Fruit fly (Drosophila melanogaster) whole organism, embryonic: ENCODE data around the gene CG7611.

Source experiments
- Adf1 ChIP-seq: fragments of 200-800 bp; sonication (Bioruptor generic); IDR thresholded peaks from 2 replicates; pipeline ENCODE4 v1.3.6; 2022; ENCODE audit warnings: missing biosample characterization, missing genetic modification characterization
- Bteb2 ChIP-seq: fragments of 200-800 bp; sonication (Bioruptor generic); optimal IDR thresholded peaks from 2 replicates; lab custom pipeline; 2016; ENCODE audit warnings: missing biosample characterization, missing genetic modification characterization
- CG10321 ChIP-seq: fragments of 200-800 bp; sonication (Bioruptor generic); IDR thresholded peaks from 2 replicates; pipeline ENCODE4 v1.3.6; 2022; ENCODE audit warnings: missing biosample characterization, missing genetic modification characterization
- CG10462 ChIP-seq: fragments of 200-800 bp; sonication (Bioruptor generic); optimal IDR thresholded peaks from 2 replicates; lab custom pipeline; 2016; ENCODE audit warnings: missing biosample characterization, missing genetic modification characterization
- CG12236 ChIP-seq: fragments of 200-800 bp; sonication (Bioruptor generic); optimal IDR thresholded peaks from 2 replicates; lab custom pipeline; 2016; ENCODE audit warnings: missing biosample characterization, missing genetic modification characterization
- CG15011 ChIP-seq: fragments of 200-800 bp; sonication (Bioruptor generic); optimal IDR thresholded peaks from 3 replicates; lab custom pipeline; 2018; ENCODE audit warnings: missing biosample characterization, mild to moderate bottlenecking, missing genetic modification characterization
- CG15479 ChIP-seq: fragments of 200-800 bp; sonication (Bioruptor generic); optimal IDR thresholded peaks from 3 replicates; lab custom pipeline; 2019; ENCODE audit warnings: missing biosample characterization, mild to moderate bottlenecking, missing genetic modification characterization, moderate library complexity
- CG15514 ChIP-seq: fragments of 200-800 bp; sonication (Bioruptor generic); optimal IDR thresholded peaks from 3 replicates; lab custom pipeline; 2017; ENCODE audit warnings: missing biosample characterization, missing genetic modification characterization, mild to moderate bottlenecking, moderate library complexity, missing genetic modification reagents
- CG1832 ChIP-seq: fragments of 200-800 bp; sonication (Bioruptor generic); optimal IDR thresholded peaks from 2 replicates; lab custom pipeline; 2017; ENCODE audit warnings: missing biosample characterization, mild to moderate bottlenecking, missing genetic modification characterization, inconsistent platforms
- CG18599 ChIP-seq: fragments of 200-800 bp; sonication (Bioruptor generic); optimal IDR thresholded peaks from 3 replicates; lab custom pipeline; 2017; ENCODE audit warnings: missing biosample characterization, missing genetic modification characterization, mild to moderate bottlenecking, moderate library complexity, missing genetic modification reagents
- CG4707 ChIP-seq: fragments of 200-800 bp; sonication (Bioruptor generic); optimal IDR thresholded peaks from 2 replicates; lab custom pipeline; 2018; ENCODE audit warnings: missing biosample characterization, mild to moderate bottlenecking, missing genetic modification characterization, moderate library complexity
- CG5953 ChIP-seq: fragments of 200-800 bp; sonication (Bioruptor generic); IDR thresholded peaks from 2 replicates; pipeline ENCODE4 v1.3.6; 2022; ENCODE audit warnings: missing biosample characterization, missing genetic modification characterization
- CG7745 ChIP-seq: fragments of 200-800 bp; sonication (Bioruptor generic); optimal IDR thresholded peaks from 2 replicates; lab custom pipeline; 2018; ENCODE audit warnings: missing biosample characterization, mild to moderate bottlenecking, missing genetic modification characterization, moderate library complexity
- CG8388 ChIP-seq: fragments of 200-800 bp; sonication (Bioruptor generic); optimal IDR thresholded peaks from 2 replicates; lab custom pipeline; 2019; ENCODE audit warnings: missing biosample characterization, mild to moderate bottlenecking, missing genetic modification characterization, moderate library complexity
- CG8765 ChIP-seq: fragments of 200-800 bp; sonication (Bioruptor generic); IDR thresholded peaks from 2 replicates; pipeline ENCODE4 v1.3.6; 2022; ENCODE audit warnings: missing biosample characterization, missing genetic modification characterization
- CG9437 ChIP-seq: fragments of 200-800 bp; sonication (Bioruptor generic); optimal IDR thresholded peaks from 2 replicates; lab custom pipeline; 2018; ENCODE audit warnings: missing biosample characterization, mild to moderate bottlenecking, missing genetic modification characterization
- CG9817 ChIP-seq: fragments of 200-800 bp; sonication (Bioruptor generic); optimal IDR thresholded peaks from 2 replicates; lab custom pipeline; 2018; ENCODE audit warnings: missing biosample characterization, mild to moderate bottlenecking, missing genetic modification characterization, moderate library complexity
- CrebB ChIP-seq: fragments of 200-800 bp; sonication (Bioruptor generic); optimal IDR thresholded peaks from 3 replicates; lab custom pipeline; 2018; ENCODE audit warnings: missing biosample characterization, mild to moderate bottlenecking, missing genetic modification characterization
- D ChIP-seq, 2 experiments: fragments of 200-800 bp in 1 of 2; fragments of >200 bp in 1 of 2; sonication (Bioruptor generic) in 1 of 2; optimal IDR thresholded peaks; 2 replicates in 1 of 2; 3 replicates in 1 of 2; lab custom pipeline; 2017; ENCODE audit warnings: mild to moderate bottlenecking in 1 of 2, missing biosample characterization in 1 of 2, missing genetic modification characterization in 1 of 2, missing genetic modification reagents in 1 of 2
- Dll ChIP-seq: fragments of 200-800 bp; sonication (Bioruptor generic); IDR thresholded peaks from 4 replicates; pipeline ENCODE4 v1.3.6; 2022; ENCODE audit warnings: missing biosample characterization, missing genetic modification characterization; ENCODE audit not compliant: partially characterized antibody
- E2f1 ChIP-seq: fragments of 200-800 bp; sonication (Bioruptor generic); IDR thresholded peaks from 2 replicates; pipeline ENCODE4 v1.3.6; 2022; ENCODE audit warnings: missing biosample characterization, missing genetic modification characterization
- Ets65A ChIP-seq: fragments of 200-800 bp; sonication (Bioruptor generic); peaks from one replicate; lab custom pipeline; 2016; ENCODE audit warnings: missing biosample characterization, missing genetic modification characterization
- HHEX ChIP-seq: fragments of 200-800 bp; sonication (Bioruptor generic); optimal IDR thresholded peaks from 3 replicates; lab custom pipeline; 2017; ENCODE audit warnings: missing biosample characterization, mild to moderate bottlenecking, missing genetic modification characterization, missing genetic modification reagents
- HLHmδ ChIP-seq: fragments of 200-800 bp; sonication (Bioruptor generic); optimal IDR thresholded peaks from 2 replicates; lab custom pipeline; 2018; ENCODE audit warnings: missing biosample characterization, mild to moderate bottlenecking, missing genetic modification characterization, moderate library complexity
- Hmr ChIP-seq: fragments of 200-800 bp; sonication (Bioruptor generic); optimal IDR thresholded peaks from 3 replicates; lab custom pipeline; 2017; ENCODE audit warnings: mild to moderate bottlenecking, missing biosample characterization, missing genetic modification reagents, missing genetic modification characterization
- Med ChIP-seq: fragments of 200-800 bp; sonication (Bioruptor generic); peaks from one replicate; lab custom pipeline; 2016; ENCODE audit warnings: missing biosample characterization, missing genetic modification characterization, mild to moderate bottlenecking, inconsistent platforms, moderate library complexity
- Neu2 ChIP-seq: fragments of 200-800 bp; sonication (Bioruptor generic); optimal IDR thresholded peaks from 3 replicates; lab custom pipeline; 2016; ENCODE audit warnings: missing biosample characterization, missing genetic modification characterization, borderline replicate concordance
- Xrp1 ChIP-seq: fragments of 200-800 bp; sonication (Bioruptor generic); IDR thresholded peaks from 2 replicates; pipeline ENCODE4 v1.3.6; 2022; ENCODE audit warnings: missing biosample characterization, missing genetic modification characterization
- YL-1 ChIP-seq: fragments of 200-800 bp; sonication (Bioruptor generic); optimal IDR thresholded peaks from 3 replicates; lab custom pipeline; 2017; ENCODE audit warnings: missing biosample characterization, mild to moderate bottlenecking, missing genetic modification characterization
- amos ChIP-seq: fragments of 200-800 bp; sonication (Bioruptor generic); IDR thresholded peaks from 2 replicates; pipeline ENCODE4 v1.3.6; 2022; ENCODE audit warnings: missing biosample characterization, missing genetic modification characterization; ENCODE audit not compliant: partially characterized antibody
- ap ChIP-seq: fragments of 200-800 bp; sonication (Bioruptor generic); IDR thresholded peaks from 2 replicates; pipeline ENCODE4 v1.3.6; 2022; ENCODE audit warnings: missing biosample characterization, missing genetic modification characterization
- az2 ChIP-seq: fragments of 200-800 bp; sonication (Bioruptor generic); optimal IDR thresholded peaks from 3 replicates; lab custom pipeline; 2016; ENCODE audit warnings: missing biosample characterization, missing genetic modification characterization
- br ChIP-seq: fragments of >200 bp; optimal IDR thresholded peaks from 2 replicates; lab custom pipeline; 2017
- ci ChIP-seq: fragments of 200-800 bp; sonication (Bioruptor generic); IDR thresholded peaks from 3 replicates; pipeline ENCODE4 v1.3.6; 2022; ENCODE audit warnings: missing biosample characterization, missing genetic modification characterization
- crol ChIP-seq: fragments of 200-800 bp; sonication (Bioruptor generic); IDR thresholded peaks from 2 replicates; pipeline ENCODE4 v1.3.6; 2022; ENCODE audit warnings: missing biosample characterization, missing genetic modification characterization
- ewg ChIP-seq: fragments of 200-800 bp; sonication (Bioruptor generic); optimal IDR thresholded peaks from 3 replicates; lab custom pipeline; 2017; ENCODE audit warnings: mild to moderate bottlenecking, missing biosample characterization, missing genetic modification reagents, missing genetic modification characterization
- gcm ChIP-seq: fragments of 200-800 bp; sonication (Bioruptor generic); optimal IDR thresholded peaks from 2 replicates; lab custom pipeline; 2019; ENCODE audit warnings: missing biosample characterization, mild to moderate bottlenecking, missing genetic modification characterization, moderate library complexity
- ind ChIP-seq: fragments of 200-800 bp; sonication (Bioruptor generic); optimal IDR thresholded peaks from 3 replicates; lab custom pipeline; 2016; ENCODE audit warnings: missing biosample characterization, missing genetic modification characterization
- kni ChIP-seq: fragments of 200-800 bp; sonication (Bioruptor generic); optimal IDR thresholded peaks from 3 replicates; lab custom pipeline; 2017; ENCODE audit warnings: mild to moderate bottlenecking, missing biosample characterization, missing genetic modification reagents, missing genetic modification characterization
- lola ChIP-seq, 3 experiments: fragments of >200 bp in 2 of 3; fragments of 200-800 bp in 1 of 3; sonication (Bioruptor generic) in 1 of 3; optimal IDR thresholded peaks; 2 replicates each; lab custom pipeline; 2017 to 2019; ENCODE audit warnings: missing biosample characterization in 3 of 3, missing genetic modification characterization in 3 of 3, mild to moderate bottlenecking in 1 of 3, moderate library complexity in 1 of 3
- nmo ChIP-seq: fragments of 200-800 bp; sonication (Bioruptor generic); optimal IDR thresholded peaks from 2 replicates; lab custom pipeline; 2018; ENCODE audit warnings: missing biosample characterization, mild to moderate bottlenecking, missing genetic modification characterization, moderate library complexity
- phol ChIP-seq: fragments of 200-800 bp; sonication (Bioruptor generic); optimal IDR thresholded peaks from 3 replicates; lab custom pipeline; 2018; ENCODE audit warnings: missing biosample characterization, mild to moderate bottlenecking, missing genetic modification characterization, moderate library complexity
- pum ChIP-seq: fragments of 200-800 bp; sonication (Bioruptor generic); optimal IDR thresholded peaks from 2 replicates; lab custom pipeline; 2016; ENCODE audit warnings: missing biosample characterization, missing genetic modification characterization
- schlank ChIP-seq: fragments of 200-800 bp; sonication (Bioruptor generic); optimal IDR thresholded peaks from 2 replicates; lab custom pipeline; 2018; ENCODE audit warnings: missing biosample characterization, mild to moderate bottlenecking, missing genetic modification characterization
- sens ChIP-seq: fragments of 200-800 bp; sonication (Bioruptor generic); peaks from one replicate; lab custom pipeline; 2016; ENCODE audit warnings: missing biosample characterization, missing genetic modification characterization
- tin ChIP-seq: fragments of 200-800 bp; sonication (Bioruptor generic); optimal IDR thresholded peaks from 3 replicates; lab custom pipeline; 2016; ENCODE audit warnings: missing biosample characterization, missing genetic modification characterization
- twi ChIP-seq: fragments of 200-800 bp; optimal IDR thresholded peaks from 2 replicates; lab custom pipeline; 2019; ENCODE audit warnings: missing biosample characterization, mild to moderate bottlenecking, missing genetic modification characterization, moderate library complexity
- zen ChIP-seq: fragments of 200-800 bp; sonication (Bioruptor generic); optimal IDR thresholded peaks from 3 replicates; lab custom pipeline; 2018; ENCODE audit warnings: missing biosample characterization, mild to moderate bottlenecking, missing genetic modification characterization, moderate library complexity
- zfh2 ChIP-seq: fragments of 200-800 bp; sonication (Bioruptor generic); optimal IDR thresholded peaks from 2 replicates; lab custom pipeline; 2016; ENCODE audit warnings: missing biosample characterization, missing genetic modification characterization

CG7611 gene

DNA sequence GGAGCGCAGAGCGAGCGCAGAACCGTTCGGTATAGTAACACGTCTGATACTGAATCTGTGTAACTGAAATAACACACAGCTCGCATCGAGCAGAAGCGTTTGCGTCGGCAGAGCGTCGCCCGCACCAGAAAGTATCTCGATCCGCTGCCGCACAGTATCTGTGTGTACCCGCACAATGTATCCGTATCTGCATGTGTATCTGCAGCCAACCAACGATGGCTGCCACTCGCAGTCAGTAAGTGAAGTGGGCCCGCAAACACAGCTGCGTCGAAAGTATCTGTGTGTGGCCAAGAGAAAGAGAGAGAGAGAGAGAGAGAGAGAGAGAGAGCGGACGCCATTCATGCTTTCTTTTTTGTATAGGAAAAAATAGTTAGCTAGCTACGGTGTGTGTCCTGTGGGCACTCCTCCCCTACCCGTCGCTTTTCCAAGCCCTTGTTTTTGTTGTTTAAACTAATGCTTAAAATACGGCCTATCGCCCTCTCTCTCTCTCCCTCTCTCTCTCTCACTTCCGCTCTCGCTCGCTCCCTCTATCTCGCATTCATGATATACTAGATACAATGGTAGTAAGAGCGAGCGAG lies 46.5 kb upstream of the CG7611 start, which contains the start of gene croc (continued):
- TF ChIP-seq ewg (GFP tag; lab: Kevin White, UChicago) (peak; percentile 82), ci (GFP tag; lab: Robert Waterston, UW) (peak; percentile 59; the same call in 1 of the 3 replicates), CG15479 (GFP tag; lab: Kevin White, UChicago) (peak; percentile 47), Hmr (peak; percentile 1), crol (peak; percentile 63), ind (GFP tag; lab: Kevin White, UChicago) (no peak), CG7745 (tag; lab: Kevin White, UChicago) (no peak), phol (tag; lab: Kevin White, UChicago) (peak; percentile 66), HLHmδ (GFP tag; lab: Kevin White, UChicago) (peak; percentile 1), schlank (tag; lab: Kevin White, UChicago) (no peak), lola (GFP tag; optimal IDR thresholded peaks at IDR 0.05; lab: Kevin White, UChicago) (peak in 1 of 3 experiments; percentile 54), gcm (GFP tag; lab: Kevin White, UChicago) (peak; percentile 94), Neu2 (GFP tag; lab: Kevin White, UChicago) (peak; percentile 78), CG4707 (GFP tag; lab: Kevin White, UChicago) (no peak), D (optimal IDR thresholded peaks at IDR 0.05; lab: Kevin White, UChicago) (peak; percentile 70), D (GFP tag; optimal IDR thresholded peaks at IDR 0.05; lab: Kevin White, UChicago) (peak; percentile 7), tin (peak; percentile 33), Adf1 (peak; percentile 91), CG10321 (GFP tag; lab: Robert Waterston, UW) (peak; percentile 86)

DNA sequence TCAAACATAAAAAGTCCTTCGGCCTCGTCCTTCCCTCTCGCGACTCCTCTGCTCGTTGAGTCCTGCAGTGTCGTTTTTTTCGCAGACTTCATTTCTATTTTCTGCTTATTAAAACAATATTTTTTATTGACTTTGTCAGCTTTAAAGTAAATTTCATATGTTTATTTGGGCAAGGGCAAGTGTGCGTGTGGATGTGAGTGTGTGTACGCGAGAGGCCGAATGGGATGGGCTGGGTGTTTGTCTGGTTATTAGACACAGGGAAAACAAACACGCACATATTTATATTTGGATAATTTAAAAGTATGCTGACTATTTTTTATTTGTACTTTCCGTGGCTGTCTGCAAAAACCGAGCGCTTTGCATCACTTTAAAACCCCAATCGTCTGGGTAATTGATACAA lies 45.1 kb upstream of the CG7611 start:
- TF ChIP-seq az2 (GFP tag; lab: Kevin White, UChicago) (no peak), Xrp1 (GFP tag; lab: Robert Waterston, UW) (no peak), sens (GFP tag; lab: Kevin White, UChicago) (peak; percentile 65), br (lab: Kevin White, UChicago) (no peak), Dll (GFP tag; lab: Robert Waterston, UW) (no peak), CG1832 (GFP tag; lab: Kevin White, UChicago) (no peak), CG9817 (tag; lab: Kevin White, UChicago) (no peak), CG10462 (GFP tag; lab: Kevin White, UChicago) (no peak), CG12236 (GFP tag; lab: Kevin White, UChicago) (no peak), ap (GFP tag; lab: Robert Waterston, UW) (no peak), amos (no peak), CG15011 (GFP tag; lab: Kevin White, UChicago) (no peak), CG8388 (GFP tag; lab: Kevin White, UChicago) (no peak), kni (GFP tag; lab: Kevin White, UChicago) (no peak), Med (GFP tag; lab: Kevin White, UChicago) (peak; percentile 66), zfh2 (GFP tag; lab: Kevin White, UChicago) (no peak), CG8765 (no peak), CG9437 (GFP tag; lab: Kevin White, UChicago) (no peak), HHEX (GFP tag; lab: Kevin White, UChicago) (no peak), pum (GFP tag; lab: Kevin White, UChicago) (no peak), zen (peak; percentile 40), CG15514 (GFP tag; lab: Kevin White, UChicago) (no peak), nmo (GFP tag; lab: Kevin White, UChicago) (no peak), E2f1 (no peak), Ets65A (GFP tag; lab: Kevin White, UChicago) (peak; percentile 50), Bteb2 (GFP tag; lab: Kevin White, UChicago) (no peak), twi (tag; lab: Kevin White, UChicago) (no peak), CrebB (no peak), CG18599 (no peak), CG5953 (GFP tag; lab: Robert Waterston, UW) (no peak), YL-1 (GFP tag; lab: Kevin White, UChicago) (no peak)
